Fruit fly (Drosophila melanogaster) whole organism, larva: ENCODE results near the gene Nep2.

ENCODE experiments used
- noc ChIP-seq: fragments of 200-800 bp; sonication (Bioruptor generic); optimal IDR thresholded peaks from 3 replicates; lab custom pipeline; 2019; ENCODE audit warnings: missing biosample characterization, mild to moderate bottlenecking, missing genetic modification characterization, moderate library complexity

Gene Nep2

dm6 chr3R:4731828-4732657 lies at the start of gene Nep2:
TSS of gene Nep2 (minus strand) at chr3R:4731878.
- TF ChIP-seq noc (tag; lab: Kevin White, UChicago) = peak; percentile 44

dm6 chr3R:4780721-4781120 lies 49.0 kb upstream of the Nep2 start:
- no peak for TF ChIP-seq noc (tag; lab: Kevin White, UChicago)

- TF ChIP-seq noc (tag; lab: Kevin White, UChicago) = no peak
These were observed 48.6 kb upstream of the Nep2 start, which contains the start of gene CG14655 for dm6 chr3R:4780262-4780661. TSS of gene CG14655 (minus strand) at chr3R:4780302.

dm6 chr3R:4775371-4775770 lies 43.7 kb upstream of the Nep2 start:
- TF ChIP-seq noc (tag; lab: Kevin White, UChicago) = no peak

dm6 chr3R:4774953-4775352 lies 43.3 kb upstream of the Nep2 start, which contains the start of gene CG44088:
TSS of gene CG44088 (minus strand) at chr3R:4775053.
- TF ChIP-seq noc (tag; lab: Kevin White, UChicago) = no peak

dm6 chr3R:4773097-4773496 lies 41.4 kb upstream of the Nep2 start, which contains the start of gene CG44098:
TSS of gene CG44098 (minus strand) at chr3R:4773197.
- peak; percentile 38 for TF ChIP-seq noc (tag; lab: Kevin White, UChicago)

- no peak for TF ChIP-seq noc (tag; lab: Kevin White, UChicago)
These were observed 39.6 kb upstream of the Nep2 start for dm6 chr3R:4771319-4771718.

dm6 chr3R:4768711-4769239 lies 37.1 kb upstream of the Nep2 start:
- TF ChIP-seq noc (tag; lab: Kevin White, UChicago) = no peak

dm6 chr3R:4761372-4761771 lies 29.7 kb upstream of the Nep2 start:
- TF ChIP-seq noc (tag; lab: Kevin White, UChicago) = no peak

- TF ChIP-seq noc (tag; lab: Kevin White, UChicago) = no peak
These were observed 18.1 kb upstream of the Nep2 start, which contains the start of gene atms for dm6 chr3R:4749735-4750134. TSS of gene atms (plus strand) at chr3R:4750035.

dm6 chr3R:4748888-4749717 lies 17.4 kb upstream of the Nep2 start, which contains the start of gene tacc:
TSS of gene tacc (minus strand) at chr3R:4749056.
- no peak for TF ChIP-seq noc (tag; lab: Kevin White, UChicago)

dm6 chr3R:4747292-4747691 lies 15.6 kb upstream of the Nep2 start:
- TF ChIP-seq noc (tag; lab: Kevin White, UChicago) = no peak

dm6 chr3R:4746189-4746771 lies 14.6 kb upstream of the Nep2 start:
- peak; percentile 19 for TF ChIP-seq noc (tag; lab: Kevin White, UChicago)

- no peak for TF ChIP-seq noc (tag; lab: Kevin White, UChicago)
These were observed 13.9 kb upstream of the Nep2 start for dm6 chr3R:4745544-4745943.
